Fruit fly (Drosophila melanogaster) whole organism, prepupa: ENCODE measurements around the gene CG6184.

Experiments used
- CG10631 ChIP-seq: fragments of 200-800 bp; sonication (Bioruptor generic); optimal IDR thresholded peaks from 2 replicates; lab custom pipeline; 2016; ENCODE audit warnings: missing biosample characterization, missing genetic modification characterization
- CG1621 ChIP-seq: fragments of 200-800 bp; sonication (Bioruptor generic); optimal IDR thresholded peaks from 3 replicates; lab custom pipeline; 2018; ENCODE audit warnings: missing biosample characterization, mild to moderate bottlenecking, missing genetic modification characterization
- CG3032 ChIP-seq: fragments of 200-800 bp; optimal IDR thresholded peaks from 2 replicates; lab custom pipeline; 2019; ENCODE audit warnings: missing biosample characterization, mild to moderate bottlenecking, missing genetic modification characterization, moderate library complexity
- CG31627 ChIP-seq: fragments of 200-800 bp; sonication (Bioruptor generic); optimal IDR thresholded peaks from 3 replicates; lab custom pipeline; 2016; ENCODE audit warnings: missing biosample characterization, missing genetic modification characterization
- CG32006 ChIP-seq: fragments of 200-800 bp; sonication (Bioruptor generic); optimal IDR thresholded peaks from 3 replicates; lab custom pipeline; 2017; ENCODE audit warnings: missing biosample characterization, mild to moderate bottlenecking, missing genetic modification characterization
- CG4318 ChIP-seq: fragments of 200-800 bp; sonication (Bioruptor generic); optimal IDR thresholded peaks from 3 replicates; lab custom pipeline; 2017; ENCODE audit warnings: missing biosample characterization, mild to moderate bottlenecking, missing genetic modification characterization
- CG7368 ChIP-seq: fragments of 200-800 bp; sonication (Bioruptor generic); optimal IDR thresholded peaks from 3 replicates; lab custom pipeline; 2016; ENCODE audit warnings: missing biosample characterization, missing genetic modification characterization
- CG9139 ChIP-seq: fragments of 200-800 bp; sonication (Bioruptor generic); optimal IDR thresholded peaks from 3 replicates; lab custom pipeline; 2017; ENCODE audit warnings: missing biosample characterization, mild to moderate bottlenecking, missing genetic modification characterization
- Eip78C ChIP-seq: fragments of 200-800 bp; sonication (Bioruptor generic); peaks from one replicate; lab custom pipeline; 2016; ENCODE audit warnings: missing biosample characterization, missing genetic modification characterization
- Ets21C ChIP-seq: fragments of 200-800 bp; sonication (Bioruptor generic); optimal IDR thresholded peaks from 3 replicates; lab custom pipeline; 2016; ENCODE audit warnings: missing biosample characterization, missing genetic modification characterization
- Hr38 ChIP-seq: sonication (Bioruptor generic); optimal IDR thresholded peaks from 2 replicates; lab custom pipeline; 2016; ENCODE audit warnings: missing biosample characterization, missing genetic modification characterization
- Hr39 ChIP-seq: fragments of 200-800 bp; sonication (Bioruptor generic); optimal IDR thresholded peaks from 2 replicates; lab custom pipeline; 2016; ENCODE audit warnings: missing biosample characterization, missing genetic modification characterization
- Met ChIP-seq: fragments of 200-800 bp; sonication (Bioruptor generic); optimal IDR thresholded peaks from 3 replicates; lab custom pipeline; 2016; ENCODE audit warnings: missing biosample characterization, missing genetic modification characterization
- Smox ChIP-seq: fragments of 200-800 bp; sonication (Bioruptor generic); optimal IDR thresholded peaks from 3 replicates; lab custom pipeline; 2016; ENCODE audit warnings: missing biosample characterization, missing genetic modification characterization
- Sox102F ChIP-seq: fragments of 200-800 bp; sonication (Bioruptor generic); optimal IDR thresholded peaks from 2 replicates; lab custom pipeline; 2016; ENCODE audit warnings: missing biosample characterization, mild to moderate bottlenecking, missing genetic modification characterization
- dac ChIP-seq: fragments of 200-800 bp; sonication (Bioruptor generic); optimal IDR thresholded peaks from 2 replicates; lab custom pipeline; 2017; ENCODE audit warnings: missing biosample characterization, mild to moderate bottlenecking, missing genetic modification characterization
- fd85E ChIP-seq: fragments of 200-800 bp; sonication (Bioruptor generic); optimal IDR thresholded peaks from 3 replicates; lab custom pipeline; 2016; ENCODE audit warnings: missing biosample characterization, missing genetic modification characterization
- lz ChIP-seq: fragments of 200-800 bp; sonication (Bioruptor generic); optimal IDR thresholded peaks from 3 replicates; lab custom pipeline; 2016; ENCODE audit warnings: missing biosample characterization, missing genetic modification characterization
- net ChIP-seq: fragments of 200-800 bp; sonication (Bioruptor generic); optimal IDR thresholded peaks from 3 replicates; lab custom pipeline; 2016; ENCODE audit warnings: missing biosample characterization, missing genetic modification characterization
- pdm3 ChIP-seq: fragments of 200-800 bp; sonication (Bioruptor generic); optimal IDR thresholded peaks from 3 replicates; lab custom pipeline; 2016; ENCODE audit warnings: missing biosample characterization, missing genetic modification characterization
- salr ChIP-seq, 2 experiments: fragments of 200-800 bp; sonication (Bioruptor generic); optimal IDR thresholded peaks; 3 replicates each; lab custom pipeline; 2016 to 2018; ENCODE audit warnings: missing biosample characterization in 2 of 2, missing genetic modification characterization in 2 of 2, mild to moderate bottlenecking in 1 of 2
- svp ChIP-seq: fragments of 200-800 bp; sonication (Bioruptor generic); peaks from one replicate; lab custom pipeline; 2016; ENCODE audit warnings: missing biosample characterization, missing genetic modification characterization
- vri ChIP-seq: fragments of 200-800 bp; sonication (Bioruptor generic); optimal IDR thresholded peaks from 3 replicates; lab custom pipeline; 2016; ENCODE audit warnings: missing biosample characterization, mild to moderate bottlenecking, missing genetic modification characterization

Gene CG6184

dm6 chr3R:19602996-19603395 lies 54.7 kb downstream of the CG6184 start, which contains the start of gene CG7342:
TSS of gene CG7342 (plus strand) at chr3R:19603375.
- peak; percentile 65 for TF ChIP-seq Hr39 (GFP tag; lab: Kevin White, UChicago)
- no peak for TF ChIP-seq net (GFP tag; lab: Kevin White, UChicago)
- no peak for TF ChIP-seq CG3032
- peak; percentile 64 for TF ChIP-seq CG31627 (GFP tag; lab: Kevin White, UChicago)
- TF ChIP-seq salr (GFP tag; optimal IDR thresholded peaks at IDR 0.05; lab: Kevin White, UChicago), result no peak
- TF ChIP-seq fd85E (GFP tag; lab: Kevin White, UChicago), result no peak
- no peak for TF ChIP-seq CG4318 (GFP tag; lab: Kevin White, UChicago)
- TF ChIP-seq lz (GFP tag; lab: Kevin White, UChicago), result peak; percentile 51
- no peak for TF ChIP-seq pdm3 (GFP tag; lab: Kevin White, UChicago)
- peak; percentile 71 for TF ChIP-seq Sox102F (GFP tag; lab: Kevin White, UChicago)
- peak; percentile 67 for TF ChIP-seq Met (GFP tag; lab: Kevin White, UChicago)
- TF ChIP-seq CG10631 (GFP tag; lab: Kevin White, UChicago), result no peak
- TF ChIP-seq Eip78C, result no peak
- no peak for TF ChIP-seq Hr38 (GFP tag; lab: Kevin White, UChicago)
- TF ChIP-seq dac (GFP tag; lab: Kevin White, UChicago), result no peak
- no peak for TF ChIP-seq CG32006 (GFP tag; lab: Kevin White, UChicago)
- peak; percentile 65 for TF ChIP-seq Smox (GFP tag; lab: Kevin White, UChicago)
- peak; percentile 67 for TF ChIP-seq vri (GFP tag; lab: Kevin White, UChicago)
- TF ChIP-seq CG9139 (GFP tag; lab: Kevin White, UChicago), result no peak
- TF ChIP-seq CG7368, result no peak
- peak; percentile 31 for TF ChIP-seq Ets21C (GFP tag; lab: Kevin White, UChicago)
- no peak for TF ChIP-seq CG1621 (tag; lab: Kevin White, UChicago)
- peak; percentile 83 for TF ChIP-seq svp (GFP tag; lab: Kevin White, UChicago)
